Fruit fly (Drosophila melanogaster) S2 (cell line): ENCODE measurements around the gene Itgbn.

ENCODE experiments used
- CG8478 ChIP-seq: fragments of >200 bp; optimal IDR thresholded peaks from 2 replicates; lab custom pipeline; 2018
- CTCF ChIP-seq, 2 experiments: fragments of >200 bp; optimal IDR thresholded peaks; 2 replicates each; lab custom pipeline; 2018

- TF ChIP-seq CG8478 (lab: Kevin White, UChicago) = no peak
- no peak for TF ChIP-seq CTCF (optimal IDR thresholded peaks at IDR 0.05; lab: Kevin White, UChicago)
Measured at dm6 chr2L:21016168-21016567, 36.7 kb upstream of the Itgbn start.
